Fruit fly (Drosophila melanogaster) whole organism, embryonic: ENCODE measurements around the gene CG43693.

Source experiments
- Atf-2 ChIP-seq: fragments of 200-800 bp; sonication (Bioruptor generic); optimal IDR thresholded peaks from 2 replicates; lab custom pipeline; 2016; ENCODE audit warnings: missing biosample characterization, missing genetic modification characterization
- BtbVII ChIP-seq: fragments of 200-800 bp; sonication (Bioruptor generic); optimal IDR thresholded peaks from 3 replicates; lab custom pipeline; 2017; ENCODE audit warnings: missing biosample characterization, mild to moderate bottlenecking, missing genetic modification characterization
- CG10366 ChIP-seq: fragments of 200-800 bp; sonication (Bioruptor generic); IDR thresholded peaks from 2 replicates; pipeline ENCODE4 v1.3.6; 2022; ENCODE audit warnings: missing biosample characterization, missing genetic modification characterization
- CG10654 ChIP-seq: fragments of 200-800 bp; sonication (Bioruptor generic); optimal IDR thresholded peaks from 2 replicates; lab custom pipeline; 2016; ENCODE audit warnings: missing biosample characterization, missing genetic modification characterization
- CG11456 ChIP-seq: fragments of 200-800 bp; sonication (Bioruptor generic); IDR thresholded peaks from 3 replicates; pipeline ENCODE4 v1.3.6; 2022; ENCODE audit warnings: missing biosample characterization, missing genetic modification characterization
- CG12071 ChIP-seq: fragments of 200-800 bp; sonication (Bioruptor generic); optimal IDR thresholded peaks from 3 replicates; lab custom pipeline; 2018; ENCODE audit warnings: missing biosample characterization, mild to moderate bottlenecking, missing genetic modification characterization
- CG12659 ChIP-seq: fragments of 200-800 bp; sonication (Bioruptor generic); optimal IDR thresholded peaks from 3 replicates; lab custom pipeline; 2017; ENCODE audit warnings: mild to moderate bottlenecking, missing biosample characterization, missing genetic modification reagents, missing genetic modification characterization
- CG14050 ChIP-seq: fragments of 200-800 bp; sonication (Bioruptor generic); IDR thresholded peaks from 3 replicates; pipeline ENCODE4 v1.3.6; 2022; ENCODE audit warnings: missing biosample characterization, missing genetic modification characterization
- CG15601 ChIP-seq: fragments of 200-800 bp; sonication (Bioruptor generic); optimal IDR thresholded peaks from 3 replicates; lab custom pipeline; 2019; ENCODE audit warnings: missing biosample characterization, mild to moderate bottlenecking, missing genetic modification characterization, moderate library complexity
- CG16813 ChIP-seq: fragments of 200-800 bp; sonication (Bioruptor generic); IDR thresholded peaks from 3 replicates; pipeline ENCODE4 v1.3.6; 2022; ENCODE audit warnings: missing biosample characterization, missing genetic modification characterization; ENCODE audit not compliant: partially characterized antibody
- CG16815 ChIP-seq: fragments of 200-800 bp; sonication (Bioruptor generic); optimal IDR thresholded peaks from 3 replicates; lab custom pipeline; 2017; ENCODE audit warnings: missing biosample characterization, mild to moderate bottlenecking, missing genetic modification characterization
- CG16863 ChIP-seq: fragments of 200-800 bp; sonication (Bioruptor generic); optimal IDR thresholded peaks from 3 replicates; lab custom pipeline; 2016; ENCODE audit warnings: missing biosample characterization, missing genetic modification characterization
- CG17568 ChIP-seq: fragments of 200-800 bp; sonication (Bioruptor generic); optimal IDR thresholded peaks from 2 replicates; lab custom pipeline; 2018; ENCODE audit warnings: missing biosample characterization, mild to moderate bottlenecking, missing genetic modification characterization, moderate library complexity
- CG2712 ChIP-seq: fragments of 200-800 bp; optimal IDR thresholded peaks from 3 replicates; lab custom pipeline; 2019; ENCODE audit warnings: missing biosample characterization, mild to moderate bottlenecking, missing genetic modification characterization, moderate library complexity
- CG32767 ChIP-seq: fragments of 200-800 bp; sonication (Bioruptor generic); IDR thresholded peaks from 2 replicates; pipeline ENCODE4 v1.3.6; 2022; ENCODE audit warnings: missing biosample characterization, missing genetic modification characterization
- CG4360 ChIP-seq: fragments of 200-800 bp; sonication (Bioruptor generic); IDR thresholded peaks from 2 replicates; pipeline ENCODE4 v1.3.6; 2022; ENCODE audit warnings: missing biosample characterization, missing genetic modification characterization
- CG4707 ChIP-seq: fragments of 200-800 bp; sonication (Bioruptor generic); optimal IDR thresholded peaks from 2 replicates; lab custom pipeline; 2018; ENCODE audit warnings: missing biosample characterization, mild to moderate bottlenecking, missing genetic modification characterization, moderate library complexity
- CG4730 ChIP-seq: fragments of 200-800 bp; sonication (Bioruptor generic); IDR thresholded peaks from 2 replicates; pipeline ENCODE4 v1.3.6; 2022; ENCODE audit warnings: missing biosample characterization, missing genetic modification characterization
- CG5953 ChIP-seq: fragments of 200-800 bp; sonication (Bioruptor generic); IDR thresholded peaks from 2 replicates; pipeline ENCODE4 v1.3.6; 2022; ENCODE audit warnings: missing biosample characterization, missing genetic modification characterization
- CG7963 ChIP-seq: fragments of 200-800 bp; sonication (Bioruptor generic); IDR thresholded peaks from 3 replicates; pipeline ENCODE4 v1.3.6; 2022; ENCODE audit warnings: missing biosample characterization, missing genetic modification characterization; ENCODE audit not compliant: partially characterized antibody
- CG7987 ChIP-seq: fragments of 200-800 bp; sonication (Bioruptor generic); optimal IDR thresholded peaks from 2 replicates; lab custom pipeline; 2018; ENCODE audit warnings: missing biosample characterization, mild to moderate bottlenecking, missing genetic modification characterization, moderate library complexity
- CG8944 ChIP-seq: fragments of 200-800 bp; sonication (Bioruptor generic); optimal IDR thresholded peaks from 3 replicates; lab custom pipeline; 2016; ENCODE audit warnings: missing biosample characterization, missing genetic modification characterization
- CG9727 ChIP-seq: fragments of 200-800 bp; sonication (Bioruptor generic); optimal IDR thresholded peaks from 3 replicates; lab custom pipeline; 2017; ENCODE audit warnings: missing biosample characterization, mild to moderate bottlenecking, missing genetic modification characterization
- Dek ChIP-seq: fragments of 200-800 bp; sonication (Bioruptor generic); optimal IDR thresholded peaks from 3 replicates; lab custom pipeline; 2019; ENCODE audit warnings: missing biosample characterization, mild to moderate bottlenecking, missing genetic modification characterization, moderate library complexity
- Dip2 ChIP-seq: fragments of 200-800 bp; sonication (Bioruptor generic); IDR thresholded peaks from 2 replicates; pipeline ENCODE4 v1.3.6; 2022; ENCODE audit warnings: missing biosample characterization, missing genetic modification characterization
- Dip3 ChIP-seq: fragments of 200-800 bp; sonication (Bioruptor generic); optimal IDR thresholded peaks from 3 replicates; lab custom pipeline; 2016; ENCODE audit warnings: missing biosample characterization, missing genetic modification characterization
- Fer3 ChIP-seq: fragments of 200-800 bp; sonication (Bioruptor generic); optimal IDR thresholded peaks from 2 replicates; lab custom pipeline; 2018; ENCODE audit warnings: missing biosample characterization, mild to moderate bottlenecking, missing genetic modification characterization, moderate library complexity
- H15 ChIP-seq: fragments of 200-800 bp; sonication (Bioruptor generic); IDR thresholded peaks from 3 replicates; pipeline ENCODE4 v1.3.6; 2022; ENCODE audit warnings: missing biosample characterization, missing genetic modification characterization
- HLH4C ChIP-seq: fragments of 200-800 bp; sonication (Bioruptor generic); IDR thresholded peaks from 3 replicates; pipeline ENCODE4 v1.3.6; 2022; ENCODE audit warnings: missing biosample characterization, missing genetic modification characterization; ENCODE audit not compliant: partially characterized antibody
- Hr3 ChIP-seq: fragments of 200-800 bp; sonication (Bioruptor generic); optimal IDR thresholded peaks from 3 replicates; lab custom pipeline; 2016; ENCODE audit warnings: missing biosample characterization, missing genetic modification characterization
- Lhr ChIP-seq: fragments of 200-800 bp; sonication (Bioruptor generic); optimal IDR thresholded peaks from 3 replicates; lab custom pipeline; 2017; ENCODE audit warnings: mild to moderate bottlenecking, missing biosample characterization, missing genetic modification reagents, missing genetic modification characterization
- MBD-R2 ChIP-seq: fragments of 200-800 bp; sonication (Bioruptor generic); IDR thresholded peaks from 2 replicates; pipeline ENCODE4 v1.3.6; 2022; ENCODE audit warnings: missing biosample characterization, missing genetic modification characterization
- Mad ChIP-seq: fragments of 200-800 bp; sonication (Bioruptor generic); optimal IDR thresholded peaks from 2 replicates; lab custom pipeline; 2016; ENCODE audit warnings: missing biosample characterization, missing genetic modification characterization
- Mes4 ChIP-seq: fragments of 200-800 bp; sonication (Bioruptor generic); optimal IDR thresholded peaks from 2 replicates; lab custom pipeline; 2016; ENCODE audit warnings: missing biosample characterization, missing genetic modification characterization
- Nf-YA ChIP-seq: fragments of 200-800 bp; sonication (Bioruptor generic); IDR thresholded peaks from 2 replicates; pipeline ENCODE4 v1.3.6; 2022; ENCODE audit warnings: missing biosample characterization, missing genetic modification characterization
- Spps ChIP-seq: fragments of 200-800 bp; sonication (Bioruptor generic); optimal IDR thresholded peaks from 2 replicates; lab custom pipeline; 2018; ENCODE audit warnings: missing biosample characterization, mild to moderate bottlenecking, missing genetic modification characterization
- YL-1 ChIP-seq: fragments of 200-800 bp; sonication (Bioruptor generic); optimal IDR thresholded peaks from 3 replicates; lab custom pipeline; 2017; ENCODE audit warnings: missing biosample characterization, mild to moderate bottlenecking, missing genetic modification characterization
- amos ChIP-seq: fragments of 200-800 bp; sonication (Bioruptor generic); IDR thresholded peaks from 2 replicates; pipeline ENCODE4 v1.3.6; 2022; ENCODE audit warnings: missing biosample characterization, missing genetic modification characterization; ENCODE audit not compliant: partially characterized antibody
- bigmax ChIP-seq: fragments of 200-800 bp; sonication (Bioruptor generic); optimal IDR thresholded peaks from 2 replicates; lab custom pipeline; 2018; ENCODE audit warnings: missing biosample characterization, mild to moderate bottlenecking, missing genetic modification characterization
- hb ChIP-seq: fragments of 200-800 bp; sonication (Bioruptor generic); IDR thresholded peaks from 3 replicates; pipeline ENCODE4 v1.3.6; 2022; ENCODE audit warnings: missing biosample characterization, missing genetic modification characterization; ENCODE audit not compliant: partially characterized antibody
- lab ChIP-seq: fragments of 200-800 bp; sonication (Bioruptor generic); optimal IDR thresholded peaks from 3 replicates; lab custom pipeline; 2017; ENCODE audit warnings: missing biosample characterization, missing genetic modification characterization, mild to moderate bottlenecking, moderate library complexity, missing genetic modification reagents
- pfk ChIP-seq: fragments of 200-800 bp; sonication (Bioruptor generic); optimal IDR thresholded peaks from 2 replicates; lab custom pipeline; 2018; ENCODE audit warnings: missing biosample characterization, mild to moderate bottlenecking, missing genetic modification characterization, moderate library complexity
- pita ChIP-seq: fragments of 200-800 bp; sonication (Bioruptor generic); optimal IDR thresholded peaks from 2 replicates; lab custom pipeline; 2017; ENCODE audit warnings: missing biosample characterization, mild to moderate bottlenecking, missing genetic modification characterization
- ranshi ChIP-seq: fragments of 200-800 bp; sonication (Bioruptor generic); IDR thresholded peaks from 2 replicates; pipeline ENCODE4 v1.3.6; 2022; ENCODE audit warnings: missing biosample characterization, missing genetic modification characterization
- repo ChIP-seq: fragments of 200-800 bp; sonication (Bioruptor generic); optimal IDR thresholded peaks from 2 replicates; lab custom pipeline; 2016; ENCODE audit warnings: missing biosample characterization, missing genetic modification characterization
- sd ChIP-seq: fragments of 200-800 bp; sonication (Bioruptor generic); optimal IDR thresholded peaks from 3 replicates; lab custom pipeline; 2018; ENCODE audit warnings: missing biosample characterization, mild to moderate bottlenecking, missing genetic modification characterization, moderate library complexity
- shn ChIP-seq: fragments of 200-800 bp; sonication (Bioruptor generic); optimal IDR thresholded peaks from 3 replicates; lab custom pipeline; 2016; ENCODE audit warnings: missing biosample characterization, missing genetic modification characterization
- tin ChIP-seq: fragments of 200-800 bp; sonication (Bioruptor generic); optimal IDR thresholded peaks from 3 replicates; lab custom pipeline; 2016; ENCODE audit warnings: missing biosample characterization, missing genetic modification characterization
- wdn ChIP-seq: fragments of 200-800 bp; sonication (Bioruptor generic); IDR thresholded peaks from 2 replicates; pipeline ENCODE4 v1.3.6; 2022; ENCODE audit warnings: missing biosample characterization, missing genetic modification characterization
- wek ChIP-seq: fragments of 200-800 bp; sonication (Bioruptor generic); optimal IDR thresholded peaks from 3 replicates; lab custom pipeline; 2018; ENCODE audit warnings: missing biosample characterization, mild to moderate bottlenecking, missing genetic modification characterization, moderate library complexity

CG43693 gene

DNA sequence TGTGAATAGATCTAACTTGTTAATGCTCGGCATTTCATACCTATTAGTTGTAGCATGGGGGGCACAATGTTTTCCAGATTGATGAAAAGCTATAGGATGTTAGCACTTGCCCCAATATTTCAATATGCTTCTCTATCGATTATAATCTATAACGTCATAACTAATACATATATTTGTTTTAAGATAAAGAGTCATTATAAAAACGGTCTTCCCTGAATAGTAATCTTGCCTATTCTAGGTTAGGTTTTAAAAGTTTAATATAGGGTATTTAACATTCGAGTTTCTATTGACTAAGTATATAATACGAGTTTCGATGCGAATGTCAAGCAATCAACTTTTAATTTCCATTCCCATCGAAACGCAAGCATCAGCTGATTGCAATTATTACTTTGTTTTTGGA is 10.0 kb upstream of the CG43693 start, which contains the start of the genes CG6321 and Blos2 (continued):
- no peak for TF ChIP-seq repo
- TF ChIP-seq lab (GFP tag; lab: Kevin White, UChicago) = peak; percentile 86
- 0 out of 3 replicates have a peak, but pooled peaks have one; percentile 27 for TF ChIP-seq H15
- peak; percentile 71 for TF ChIP-seq BtbVII
- TF ChIP-seq CG11456 = peak; percentile 57; the same call in 1 of the 3 replicates
- TF ChIP-seq CG16863 (GFP tag; lab: Kevin White, UChicago) = peak; percentile 1
- TF ChIP-seq bigmax (GFP tag; lab: Kevin White, UChicago) = peak; percentile 93
- no peak for TF ChIP-seq CG7963 (GFP tag; lab: Robert Waterston, UW)
- TF ChIP-seq wek (GFP tag; lab: Kevin White, UChicago) = peak; percentile 33
- peak; percentile 67 for TF ChIP-seq sd (tag; lab: Kevin White, UChicago)
- peak; percentile 69 for TF ChIP-seq Hr3 (GFP tag; lab: Kevin White, UChicago)
- peak; percentile 78 for TF ChIP-seq CG17568 (GFP tag; lab: Kevin White, UChicago)
- TF ChIP-seq CG8944 (GFP tag; lab: Kevin White, UChicago) = no peak
- TF ChIP-seq CG2712 (tag; lab: Kevin White, UChicago) = peak; percentile 89
- peak; percentile 50 for TF ChIP-seq CG10654 (GFP tag; lab: Kevin White, UChicago)
- peak; percentile 46 for TF ChIP-seq CG10366
- peak; percentile 21 for TF ChIP-seq YL-1
- peak; percentile 65 for TF ChIP-seq Spps (tag; lab: Kevin White, UChicago)
- TF ChIP-seq ranshi = peak; percentile 65; the same call in 1 of the 2 replicates
- TF ChIP-seq CG9727 (GFP tag; lab: Kevin White, UChicago) = peak; percentile 64
- TF ChIP-seq CG7987 (GFP tag; lab: Kevin White, UChicago) = peak; percentile 4
- TF ChIP-seq hb (GFP tag; lab: Robert Waterston, UW) = no peak
- no peak for TF ChIP-seq CG5953 (GFP tag; lab: Robert Waterston, UW)
- TF ChIP-seq CG32767 (GFP tag; lab: Robert Waterston, UW) = 0 out of 2 replicates have a peak, but pooled peaks have one; percentile 21
- TF ChIP-seq CG12071 (GFP tag; lab: Kevin White, UChicago) = peak; percentile 57
- peak; percentile 11 for TF ChIP-seq Atf-2 (GFP tag; lab: Kevin White, UChicago)
- TF ChIP-seq CG16813 (GFP tag; lab: Robert Waterston, UW) = no peak
- TF ChIP-seq CG4360 (GFP tag; lab: Robert Waterston, UW) = no peak
- peak; percentile 22 for TF ChIP-seq Lhr (GFP tag; lab: Kevin White, UChicago)
- peak; percentile 73 for TF ChIP-seq Dek
- TF ChIP-seq shn (GFP tag; lab: Kevin White, UChicago) = no peak
- peak; percentile 68 for TF ChIP-seq CG12659 (GFP tag; lab: Kevin White, UChicago)
- peak; percentile 46 for TF ChIP-seq Dip3 (GFP tag; lab: Kevin White, UChicago)
- no peak for TF ChIP-seq amos
- peak; percentile 80 for TF ChIP-seq Fer3 (tag; lab: Kevin White, UChicago)
- TF ChIP-seq Mes4 = peak; percentile 20
- peak; percentile 61 for TF ChIP-seq tin (GFP tag; lab: Kevin White, UChicago)
- no peak for TF ChIP-seq Dip2 (GFP tag; lab: Robert Waterston, UW)
- TF ChIP-seq Mad (GFP tag; lab: Kevin White, UChicago) = no peak
- 0 out of 2 replicates have a peak, but pooled peaks have one; percentile 32 for TF ChIP-seq Nf-YA (GFP tag; lab: Robert Waterston, UW)
- TF ChIP-seq pfk (GFP tag; lab: Kevin White, UChicago) = no peak
- peak; percentile 38; the same call in 1 of the 2 replicates for TF ChIP-seq CG4730 (GFP tag; lab: Robert Waterston, UW)
- peak; percentile 49; the same call in 1 of the 3 replicates for TF ChIP-seq CG14050 (GFP tag; lab: Robert Waterston, UW)
- TF ChIP-seq CG15601 (tag; lab: Kevin White, UChicago) = peak; percentile 68
- TF ChIP-seq HLH4C (GFP tag; lab: Robert Waterston, UW) = no peak
- TF ChIP-seq MBD-R2 = peak; percentile 81
- TF ChIP-seq CG16815 (GFP tag; lab: Kevin White, UChicago) = peak; percentile 42
- TF ChIP-seq wdn (GFP tag; lab: Robert Waterston, UW) = no peak
- peak; percentile 52 for TF ChIP-seq CG4707 (GFP tag; lab: Kevin White, UChicago)
- TF ChIP-seq pita = no peak
